1 fruit fly cellular context compared by ENCODE assay signal in the genomic region with DNA sequence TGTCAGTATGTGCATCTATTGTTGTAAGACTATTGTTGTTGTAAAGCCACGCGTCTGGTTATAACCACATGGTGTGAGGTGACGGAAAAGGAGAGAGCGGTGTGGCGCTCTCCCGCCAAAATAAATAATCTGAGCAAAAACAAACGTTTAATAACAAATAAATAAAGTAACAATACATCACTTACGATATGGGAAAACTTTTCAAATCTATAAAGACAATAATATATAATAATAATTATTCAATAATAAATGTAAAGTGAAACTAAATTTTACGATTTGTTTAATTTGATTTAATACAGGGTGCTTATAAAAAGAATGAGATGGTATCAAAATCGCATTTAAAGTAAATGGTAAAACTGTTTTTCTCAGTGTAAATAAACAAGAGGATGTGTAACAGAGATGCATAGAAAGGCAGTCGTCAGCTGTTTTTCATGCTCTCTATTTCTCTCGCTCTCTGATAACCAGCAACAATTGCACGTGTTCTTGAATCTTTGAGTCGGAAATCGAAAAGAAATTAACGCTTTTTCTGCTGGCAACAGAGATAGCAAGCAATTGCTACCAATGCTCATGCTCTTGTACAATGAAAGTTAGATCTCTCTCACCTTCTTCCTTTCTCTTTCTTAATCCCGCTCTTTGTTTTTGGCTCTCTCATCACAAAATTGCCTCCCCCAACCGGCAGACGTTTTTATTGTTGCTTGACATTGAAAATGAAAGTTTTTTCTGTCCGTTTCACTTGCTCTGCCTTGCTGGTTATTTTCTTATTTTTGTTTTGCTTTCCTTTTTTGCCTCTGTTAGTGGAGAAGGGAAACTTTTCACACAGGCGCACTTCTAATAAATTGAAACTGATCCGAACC.
TF ChIP-seq lines count a peak whose summit lies in the region.

No protein-coding gene starts in this region.

TF ChIP-seq in whole organism, embryonic, 481 proteins besides CTCF, POLR2A, EP300 and RAD21 (continued from another document and continues in another):
- TF ChIP-seq dimm (GFP tag; IDR thresholded peaks at IDR 0.05; lab: Robert Waterston, UW), result no peak
- TF ChIP-seq Tbp (GFP tag; optimal IDR thresholded peaks at IDR 0.05; lab: Kevin White, UChicago), result no peak
- TF ChIP-seq psq (GFP tag; optimal IDR thresholded peaks at IDR 0.05; lab: Kevin White, UChicago), result peak; percentile 11
- no peak for TF ChIP-seq Camta (GFP tag; optimal IDR thresholded peaks at IDR 0.05; lab: Kevin White, UChicago)
- TF ChIP-seq CG2202 (tag; optimal IDR thresholded peaks at IDR 0.05; lab: Kevin White, UChicago), result peak; percentile 72
- TF ChIP-seq CG3163 (GFP tag; optimal IDR thresholded peaks at IDR 0.05; lab: Kevin White, UChicago), result peak; percentile 28
- peak; percentile 15; the same call in 1 of the 4 replicates for TF ChIP-seq Gug (GFP tag; IDR thresholded peaks at IDR 0.05; lab: Robert Waterston, UW)
- peak; percentile 87 for TF ChIP-seq CG2875 (GFP tag; optimal IDR thresholded peaks at IDR 0.05; lab: Kevin White, UChicago)
- TF ChIP-seq so (GFP tag; IDR thresholded peaks at IDR 0.05; lab: Robert Waterston, UW), result no peak
- TF ChIP-seq vvl (GFP tag; IDR thresholded peaks at IDR 0.05; lab: Robert Waterston, UW), result peak; percentile 97
- TF ChIP-seq jigr1 (GFP tag; IDR thresholded peaks at IDR 0.05; lab: Robert Waterston, UW), result 0 out of 3 replicates have a peak, but pooled peaks have one; percentile 7
- no peak for TF ChIP-seq D (optimal IDR thresholded peaks at IDR 0.05; lab: Kevin White, UChicago)
- TF ChIP-seq D (GFP tag; optimal IDR thresholded peaks at IDR 0.05; lab: Kevin White, UChicago), result peak; percentile 93
- peak; percentile 37 for TF ChIP-seq CG4404 (GFP tag; IDR thresholded peaks at IDR 0.05; lab: Robert Waterston, UW)
- peak; percentile 90 for TF ChIP-seq zfh1 (GFP tag; IDR thresholded peaks at IDR 0.05; lab: Robert Waterston, UW)
- TF ChIP-seq Dad (GFP tag; optimal IDR thresholded peaks at IDR 0.05; lab: Kevin White, UChicago), result no peak
- TF ChIP-seq CG11560 (tag; IDR thresholded peaks at IDR 0.05; lab: Robert Waterston, UW), result no peak
- TF ChIP-seq CkIIα-i1 (GFP tag; IDR thresholded peaks at IDR 0.05; lab: Robert Waterston, UW), result no peak
- TF ChIP-seq CG32532 (GFP tag; IDR thresholded peaks at IDR 0.05; lab: Robert Waterston, UW), result peak; percentile 89
- peak; percentile 71; the same call in 1 of the 3 replicates for TF ChIP-seq CG3726 (GFP tag; IDR thresholded peaks at IDR 0.05; lab: Robert Waterston, UW)
- TF ChIP-seq cwo (GFP tag; optimal IDR thresholded peaks at IDR 0.05; lab: Kevin White, UChicago), result peak; percentile 92
- peak; percentile 27 for TF ChIP-seq repo (GFP tag; optimal IDR thresholded peaks at IDR 0.05; lab: Kevin White, UChicago)
- peak; percentile 77 for TF ChIP-seq Hand (GFP tag; optimal IDR thresholded peaks at IDR 0.05; lab: Kevin White, UChicago)
- no peak for TF ChIP-seq Kr (GFP tag; optimal IDR thresholded peaks at IDR 0.05; lab: Kevin White, UChicago)
- no peak for TF ChIP-seq NC2β (GFP tag; optimal IDR thresholded peaks at IDR 0.05; lab: Kevin White, UChicago)
- TF ChIP-seq sna (GFP tag; IDR thresholded peaks at IDR 0.05; lab: Robert Waterston, UW; ENCODE audit: partially characterized antibody), result peak; percentile 34
- TF ChIP-seq ems (GFP tag; optimal IDR thresholded peaks at IDR 0.05; lab: Kevin White, UChicago), result no peak
- TF ChIP-seq gem (tag; optimal IDR thresholded peaks at IDR 0.05; lab: Kevin White, UChicago), result peak; percentile 97
- no peak for TF ChIP-seq Mes4 (GFP tag; optimal IDR thresholded peaks at IDR 0.05; lab: Kevin White, UChicago)
- peak; percentile 89 for TF ChIP-seq sim (GFP tag; IDR thresholded peaks at IDR 0.05; lab: Robert Waterston, UW)
- peak; percentile 45 for TF ChIP-seq twi (tag; optimal IDR thresholded peaks at IDR 0.05; lab: Kevin White, UChicago)
- TF ChIP-seq CG18764 (GFP tag; optimal IDR thresholded peaks at IDR 0.05; lab: Kevin White, UChicago), result peak; percentile 87
- TF ChIP-seq sens (GFP tag; lab: Kevin White, UChicago), result peak; percentile 92
- TF ChIP-seq CG17568 (GFP tag; optimal IDR thresholded peaks at IDR 0.05; lab: Kevin White, UChicago), result peak; percentile 67
- peak; percentile 36 for TF ChIP-seq Ravus (GFP tag; IDR thresholded peaks at IDR 0.05; lab: Robert Waterston, UW)
- TF ChIP-seq CG8388 (GFP tag; optimal IDR thresholded peaks at IDR 0.05; lab: Kevin White, UChicago), result peak; percentile 95
- peak; percentile 52 for TF ChIP-seq D19B (GFP tag; optimal IDR thresholded peaks at IDR 0.05; lab: Kevin White, UChicago)
- TF ChIP-seq Spps (tag; optimal IDR thresholded peaks at IDR 0.05; lab: Kevin White, UChicago), result peak; percentile 93
- peak; percentile 78 for TF ChIP-seq exex (tag; optimal IDR thresholded peaks at IDR 0.05; lab: Kevin White, UChicago)
- peak; percentile 92 for TF ChIP-seq CG18599 (GFP tag; optimal IDR thresholded peaks at IDR 0.05; lab: Kevin White, UChicago)
- no peak for TF ChIP-seq CG13624 (GFP tag; optimal IDR thresholded peaks at IDR 0.05; lab: Kevin White, UChicago)
- no peak for TF ChIP-seq h (optimal IDR thresholded peaks at IDR 0.05; lab: Kevin White, UChicago)
- TF ChIP-seq CG14050 (GFP tag; IDR thresholded peaks at IDR 0.05; lab: Robert Waterston, UW), result peak; percentile 61; the same call in 2 of the 3 replicates
- no peak for TF ChIP-seq prd (optimal IDR thresholded peaks at IDR 0.05; lab: Kevin White, UChicago)
- TF ChIP-seq prd (GFP tag; IDR thresholded peaks at IDR 0.05; lab: Robert Waterston, UW), result peak; percentile 80
- peak; percentile 38 for TF ChIP-seq grn (GFP tag; optimal IDR thresholded peaks at IDR 0.05; lab: Kevin White, UChicago)
- peak; percentile 92 for TF ChIP-seq Awh (GFP tag; IDR thresholded peaks at IDR 0.05; lab: Robert Waterston, UW)
- TF ChIP-seq Xrp1 (GFP tag; IDR thresholded peaks at IDR 0.05; lab: Robert Waterston, UW), result peak; percentile 94
- TF ChIP-seq Atf6 (GFP tag; IDR thresholded peaks at IDR 0.05; lab: Robert Waterston, UW), result peak; percentile 67
- peak; percentile 52 for TF ChIP-seq pb (GFP tag; optimal IDR thresholded peaks at IDR 0.05; lab: Kevin White, UChicago)
- peak; percentile 82 for TF ChIP-seq CG4328 (GFP tag; optimal IDR thresholded peaks at IDR 0.05; lab: Kevin White, UChicago)
- peak; percentile 69 for TF ChIP-seq al (GFP tag; IDR thresholded peaks at IDR 0.05; lab: Robert Waterston, UW)
- no peak for TF ChIP-seq CG9797 (GFP tag; optimal IDR thresholded peaks at IDR 0.05; lab: Kevin White, UChicago)
- TF ChIP-seq CG10147 (GFP tag; optimal IDR thresholded peaks at IDR 0.05; lab: Kevin White, UChicago), result peak; percentile 95
- TF ChIP-seq Sry-β (GFP tag; optimal IDR thresholded peaks at IDR 0.05; lab: Kevin White, UChicago), result peak; percentile 41
- TF ChIP-seq slp2 (GFP tag; optimal IDR thresholded peaks at IDR 0.05; lab: Kevin White, UChicago), result no peak
- no peak for TF ChIP-seq hb (GFP tag; IDR thresholded peaks at IDR 0.05; lab: Robert Waterston, UW; ENCODE audit: partially characterized antibody)
- TF ChIP-seq dysf (GFP tag; IDR thresholded peaks at IDR 0.05; lab: Robert Waterston, UW), result peak; percentile 82
- peak; percentile 88 for TF ChIP-seq salm (tag; optimal IDR thresholded peaks at IDR 0.05; lab: Kevin White, UChicago)
- TF ChIP-seq CG4820 (GFP tag; optimal IDR thresholded peaks at IDR 0.05; lab: Kevin White, UChicago), result peak; percentile 87
- peak; percentile 85 for TF ChIP-seq nom (GFP tag; optimal IDR thresholded peaks at IDR 0.05; lab: Kevin White, UChicago)
- TF ChIP-seq Hey (tag; optimal IDR thresholded peaks at IDR 0.05; lab: Kevin White, UChicago), result peak; percentile 7
- peak; percentile 94 for TF ChIP-seq fd96Cb (tag; optimal IDR thresholded peaks at IDR 0.05; lab: Kevin White, UChicago)
- TF ChIP-seq CG2120 (GFP tag; optimal IDR thresholded peaks at IDR 0.05; lab: Kevin White, UChicago), result peak; percentile 40
- peak; percentile 87 for TF ChIP-seq CG7839 (tag; optimal IDR thresholded peaks at IDR 0.05; lab: Kevin White, UChicago)
- TF ChIP-seq aop (GFP tag; IDR thresholded peaks at IDR 0.05; lab: Robert Waterston, UW), result no peak
- peak; percentile 5 for TF ChIP-seq CG7928 (GFP tag; optimal IDR thresholded peaks at IDR 0.05; lab: Kevin White, UChicago)
- peak; percentile 76 for TF ChIP-seq CG2116 (GFP tag; optimal IDR thresholded peaks at IDR 0.05; lab: Kevin White, UChicago)
- TF ChIP-seq CG1024 (GFP tag; IDR thresholded peaks at IDR 0.05; lab: Robert Waterston, UW), result peak; percentile 85
- TF ChIP-seq sc (optimal IDR thresholded peaks at IDR 0.05; lab: Kevin White, UChicago), result no peak
- peak; percentile 77 for TF ChIP-seq sc (GFP tag; optimal IDR thresholded peaks at IDR 0.05; lab: Kevin White, UChicago)
- no peak for TF ChIP-seq bbx (GFP tag; IDR thresholded peaks at IDR 0.05; lab: Robert Waterston, UW; ENCODE audit: partially characterized antibody)
- TF ChIP-seq CG4424 (GFP tag; optimal IDR thresholded peaks at IDR 0.05; lab: Kevin White, UChicago), result peak; percentile 86
- no peak for TF ChIP-seq mld (GFP tag; IDR thresholded peaks at IDR 0.05; lab: Robert Waterston, UW; ENCODE audit: partially characterized antibody)
- TF ChIP-seq CG8359 (GFP tag; optimal IDR thresholded peaks at IDR 0.05; lab: Kevin White, UChicago; ENCODE audit: borderline replicate concordance), result peak; percentile 61
- TF ChIP-seq Neu2 (GFP tag; optimal IDR thresholded peaks at IDR 0.05; lab: Kevin White, UChicago; ENCODE audit: borderline replicate concordance), result no peak
- no peak for TF ChIP-seq crc (GFP tag; optimal IDR thresholded peaks at IDR 0.05; lab: Kevin White, UChicago)
- TF ChIP-seq Hr39 (optimal IDR thresholded peaks at IDR 0.05; lab: Kevin White, UChicago), result no peak
- TF ChIP-seq BEAF-32 (GFP tag; optimal IDR thresholded peaks at IDR 0.05; lab: Kevin White, UChicago), result no peak
- TF ChIP-seq CG17612 (GFP tag; IDR thresholded peaks at IDR 0.05; lab: Robert Waterston, UW), result no peak
- no peak for TF ChIP-seq zfh2 (GFP tag; optimal IDR thresholded peaks at IDR 0.05; lab: Kevin White, UChicago)
- peak; percentile 81 for TF ChIP-seq CG15696 (tag; optimal IDR thresholded peaks at IDR 0.05; lab: Kevin White, UChicago)
- TF ChIP-seq CG11723 (GFP tag; optimal IDR thresholded peaks at IDR 0.05; lab: Kevin White, UChicago), result peak; percentile 63
- TF ChIP-seq trh (GFP tag; optimal IDR thresholded peaks at IDR 0.05; lab: Kevin White, UChicago), result peak; percentile 12
- peak; percentile 61 for TF ChIP-seq CG12942 (GFP tag; optimal IDR thresholded peaks at IDR 0.05; lab: Kevin White, UChicago)
- peak; percentile 13 for TF ChIP-seq CG15479 (GFP tag; optimal IDR thresholded peaks at IDR 0.05; lab: Kevin White, UChicago)
- TF ChIP-seq Doc3 (GFP tag; IDR thresholded peaks at IDR 0.05; lab: Robert Waterston, UW; ENCODE audit: partially characterized antibody), result no peak
- TF ChIP-seq gsb (GFP tag; IDR thresholded peaks at IDR 0.05; lab: Robert Waterston, UW), result peak; percentile 77
- TF ChIP-seq B-H1 (GFP tag; IDR thresholded peaks at IDR 0.05; lab: Robert Waterston, UW), result peak; percentile 71; the same call in 1 of the 3 replicates
- TF ChIP-seq cas (GFP tag; IDR thresholded peaks at IDR 0.05; lab: Robert Waterston, UW), result peak; percentile 43; the same call in 1 of the 2 replicates
- peak; percentile 62 for TF ChIP-seq ro (GFP tag; IDR thresholded peaks at IDR 0.05; lab: Robert Waterston, UW)
- TF ChIP-seq CG3838 (GFP tag; optimal IDR thresholded peaks at IDR 0.05; lab: Kevin White, UChicago), result no peak
- no peak for TF ChIP-seq ash1 (GFP tag; optimal IDR thresholded peaks at IDR 0.05; lab: Kevin White, UChicago)
- TF ChIP-seq CG1603 (tag; optimal IDR thresholded peaks at IDR 0.05; lab: Kevin White, UChicago), result peak; percentile 64
- peak; percentile 53 for TF ChIP-seq abd-A (tag; optimal IDR thresholded peaks at IDR 0.05; lab: Kevin White, UChicago)
- TF ChIP-seq CG10209 (GFP tag; optimal IDR thresholded peaks at IDR 0.05; lab: Kevin White, UChicago), result peak; percentile 74
- no peak for TF ChIP-seq Dref (GFP tag; IDR thresholded peaks at IDR 0.05; lab: Robert Waterston, UW)
- peak; percentile 71 for TF ChIP-seq CG14441 (GFP tag; IDR thresholded peaks at IDR 0.05; lab: Robert Waterston, UW)
- TF ChIP-seq peb (GFP tag; IDR thresholded peaks at IDR 0.05; lab: Robert Waterston, UW), result peak; percentile 75
- no peak for TF ChIP-seq CG14860 (GFP tag; IDR thresholded peaks at IDR 0.05; lab: Robert Waterston, UW; ENCODE audit: partially characterized antibody)
- no peak for TF ChIP-seq ham (GFP tag; IDR thresholded peaks at IDR 0.05; lab: Robert Waterston, UW)
- peak; percentile 93 for TF ChIP-seq E2f1 (GFP tag; IDR thresholded peaks at IDR 0.05; lab: Robert Waterston, UW)
- no peak for TF ChIP-seq cad (GFP tag; optimal IDR thresholded peaks at IDR 0.05; lab: Kevin White, UChicago)
- TF ChIP-seq CG6791 (GFP tag; IDR thresholded peaks at IDR 0.05; lab: Robert Waterston, UW; ENCODE audit: partially characterized antibody), result no peak
- TF ChIP-seq CG11085 (GFP tag; IDR thresholded peaks at IDR 0.05; lab: Robert Waterston, UW), result peak; percentile 75
- TF ChIP-seq Sin3A (optimal IDR thresholded peaks at IDR 0.05; lab: Kevin White, UChicago), result no peak
- TF ChIP-seq gcm (GFP tag; optimal IDR thresholded peaks at IDR 0.05; lab: Kevin White, UChicago), result peak; percentile 94
- peak; percentile 82 for TF ChIP-seq CG15514 (GFP tag; optimal IDR thresholded peaks at IDR 0.05; lab: Kevin White, UChicago)
- TF ChIP-seq tll (GFP tag; optimal IDR thresholded peaks at IDR 0.05; lab: Kevin White, UChicago), result peak in 1 of 2 experiments; percentile 32
- no peak for TF ChIP-seq dm (GFP tag; optimal IDR thresholded peaks at IDR 0.05; lab: Kevin White, UChicago)
- TF ChIP-seq Rx (GFP tag; IDR thresholded peaks at IDR 0.05; lab: Robert Waterston, UW), result peak; percentile 31
- no peak for TF ChIP-seq zen2 (GFP tag; IDR thresholded peaks at IDR 0.05; lab: Robert Waterston, UW; ENCODE audit: partially characterized antibody)
- peak; percentile 2 for TF ChIP-seq CG17912 (GFP tag; optimal IDR thresholded peaks at IDR 0.05; lab: Kevin White, UChicago)
- peak; percentile 84 for TF ChIP-seq ttk (GFP tag; IDR thresholded peaks at IDR 0.05; lab: Robert Waterston, UW)
- no peak for TF ChIP-seq Mad (GFP tag; optimal IDR thresholded peaks at IDR 0.05; lab: Kevin White, UChicago)
- no peak for TF ChIP-seq CG17186 (GFP tag; optimal IDR thresholded peaks at IDR 0.05; lab: Kevin White, UChicago)
- TF ChIP-seq gsb-n (tag; optimal IDR thresholded peaks at IDR 0.05; lab: Kevin White, UChicago), result peak; percentile 96
- TF ChIP-seq CG8089 (GFP tag; optimal IDR thresholded peaks at IDR 0.05; lab: Kevin White, UChicago), result no peak
- TF ChIP-seq usp (GFP tag; optimal IDR thresholded peaks at IDR 0.05; lab: Kevin White, UChicago), result no peak
- peak; percentile 94 for TF ChIP-seq unpg (GFP tag; optimal IDR thresholded peaks at IDR 0.05; lab: Kevin White, UChicago)
- TF ChIP-seq Opbp (GFP tag; IDR thresholded peaks at IDR 0.05; lab: Robert Waterston, UW; ENCODE audit: partially characterized antibody), result no peak
- peak in 1 of 2 experiments; percentile 76 for TF ChIP-seq crp (GFP tag; optimal IDR thresholded peaks at IDR 0.05; lab: Kevin White, UChicago)
